Fruit fly (Drosophila melanogaster): ENCODE data around the gene SdhBL.

- TF ChIP-seq usp (GFP tag; optimal IDR thresholded peaks at IDR 0.05) (no peak), Dll (optimal IDR thresholded peaks at IDR 0.05) (no peak), psq (optimal IDR thresholded peaks at IDR 0.05) (no peak), pan (optimal IDR thresholded peaks at IDR 0.05) (no peak), EcR (GFP tag; optimal IDR thresholded peaks at IDR 0.05) (no peak)
Observed at dm6 chrX:18897906-18898305, 3.7 kb downstream of the SdhBL start.

All from whole organism.